Fruit fly (Drosophila melanogaster) whole organism, prepupa: ENCODE measurements around the gene CG5382.

Experiments used
- Blimp-1 ChIP-seq: fragments of 200-800 bp; sonication (Bioruptor generic); optimal IDR thresholded peaks from 3 replicates; lab custom pipeline; 2017; ENCODE audit warnings: missing biosample characterization, missing genetic modification characterization, mild to moderate bottlenecking, moderate library complexity, missing genetic modification reagents
- CG10631 ChIP-seq: fragments of 200-800 bp; sonication (Bioruptor generic); optimal IDR thresholded peaks from 2 replicates; lab custom pipeline; 2016; ENCODE audit warnings: missing biosample characterization, missing genetic modification characterization
- CG11294 ChIP-seq: fragments of 200-800 bp; sonication (Bioruptor generic); IDR thresholded peaks from 2 replicates; pipeline ENCODE4 v1.3.6; 2022; ENCODE audit warnings: missing biosample characterization, missing genetic modification characterization
- CG11762 ChIP-seq: fragments of 200-800 bp; sonication (Bioruptor generic); optimal IDR thresholded peaks from 3 replicates; lab custom pipeline; 2016; ENCODE audit warnings: missing biosample characterization, missing genetic modification characterization; ENCODE audit not compliant: insufficient read depth
- CG15336 ChIP-seq: fragments of 200-800 bp; sonication (Bioruptor generic); IDR thresholded peaks from 2 replicates; pipeline ENCODE4 v1.3.6; 2022; ENCODE audit warnings: missing biosample characterization, missing genetic modification characterization
- CG31627 ChIP-seq: fragments of 200-800 bp; sonication (Bioruptor generic); optimal IDR thresholded peaks from 3 replicates; lab custom pipeline; 2016; ENCODE audit warnings: missing biosample characterization, missing genetic modification characterization
- CG32006 ChIP-seq: fragments of 200-800 bp; sonication (Bioruptor generic); optimal IDR thresholded peaks from 3 replicates; lab custom pipeline; 2017; ENCODE audit warnings: missing biosample characterization, mild to moderate bottlenecking, missing genetic modification characterization
- CG3919 ChIP-seq: fragments of 200-800 bp; sonication (Bioruptor generic); optimal IDR thresholded peaks from 3 replicates; lab custom pipeline; 2016; ENCODE audit warnings: missing biosample characterization, missing genetic modification characterization
- CG4318 ChIP-seq: fragments of 200-800 bp; sonication (Bioruptor generic); optimal IDR thresholded peaks from 3 replicates; lab custom pipeline; 2017; ENCODE audit warnings: missing biosample characterization, mild to moderate bottlenecking, missing genetic modification characterization
- CG6163 ChIP-seq: fragments of 200-800 bp; sonication (Bioruptor generic); IDR thresholded peaks from 3 replicates; pipeline ENCODE4 v1.3.6; 2022; ENCODE audit warnings: missing biosample characterization, missing genetic modification characterization
- CG6276 ChIP-seq: fragments of 200-800 bp; sonication (Bioruptor generic); optimal IDR thresholded peaks from 2 replicates; lab custom pipeline; 2017; ENCODE audit warnings: missing biosample characterization, mild to moderate bottlenecking, missing genetic modification characterization
- CG8119 ChIP-seq: fragments of 200-800 bp; sonication (Bioruptor generic); IDR thresholded peaks from 3 replicates; pipeline ENCODE4 v1.3.6; 2022; ENCODE audit warnings: missing biosample characterization, missing genetic modification characterization
- Eip78C ChIP-seq: fragments of 200-800 bp; sonication (Bioruptor generic); peaks from one replicate; lab custom pipeline; 2016; ENCODE audit warnings: missing biosample characterization, missing genetic modification characterization
- Ets21C ChIP-seq: fragments of 200-800 bp; sonication (Bioruptor generic); optimal IDR thresholded peaks from 3 replicates; lab custom pipeline; 2016; ENCODE audit warnings: missing biosample characterization, missing genetic modification characterization
- Ets96B ChIP-seq: fragments of 200-800 bp; optimal IDR thresholded peaks from 2 replicates; lab custom pipeline; 2019; ENCODE audit warnings: missing biosample characterization, mild to moderate bottlenecking, missing genetic modification characterization, moderate library complexity
- Gug ChIP-seq: fragments of 200-800 bp; sonication (Bioruptor generic); IDR thresholded peaks from 2 replicates; pipeline ENCODE4 v1.3.6; 2022; ENCODE audit warnings: missing biosample characterization, missing genetic modification characterization
- Hr38 ChIP-seq: sonication (Bioruptor generic); optimal IDR thresholded peaks from 2 replicates; lab custom pipeline; 2016; ENCODE audit warnings: missing biosample characterization, missing genetic modification characterization
- Hr4 ChIP-seq: fragments of 200-800 bp; sonication (Bioruptor generic); optimal IDR thresholded peaks from 3 replicates; lab custom pipeline; 2016; ENCODE audit warnings: missing biosample characterization, missing genetic modification characterization
- Lpt ChIP-seq: fragments of 200-800 bp; sonication (Bioruptor generic); optimal IDR thresholded peaks from 3 replicates; lab custom pipeline; 2016; ENCODE audit warnings: missing biosample characterization, missing genetic modification characterization
- Sox14 ChIP-seq: fragments of 200-800 bp; sonication (Bioruptor generic); optimal IDR thresholded peaks from 3 replicates; lab custom pipeline; 2016; ENCODE audit warnings: missing biosample characterization, missing genetic modification characterization
- achi ChIP-seq: fragments of 200-800 bp; sonication (Bioruptor generic); optimal IDR thresholded peaks from 3 replicates; lab custom pipeline; 2016; ENCODE audit warnings: missing biosample characterization, missing genetic modification characterization
- acj6 ChIP-seq: fragments of 200-800 bp; sonication (Bioruptor generic); optimal IDR thresholded peaks from 3 replicates; lab custom pipeline; 2016; ENCODE audit warnings: missing biosample characterization, missing genetic modification characterization
- cyc ChIP-seq: fragments of 200-800 bp; sonication (Bioruptor generic); optimal IDR thresholded peaks from 3 replicates; lab custom pipeline; 2016; ENCODE audit warnings: missing biosample characterization, missing genetic modification characterization
- dsx ChIP-seq: fragments of 200-800 bp; optimal IDR thresholded peaks from 3 replicates; lab custom pipeline; 2019; ENCODE audit warnings: missing biosample characterization, mild to moderate bottlenecking, missing genetic modification characterization, moderate library complexity; ENCODE audit not compliant: poor library complexity, severe bottlenecking
- fkh ChIP-seq: fragments of 200-800 bp; sonication (Bioruptor generic); optimal IDR thresholded peaks from 3 replicates; lab custom pipeline; 2017; ENCODE audit warnings: missing biosample characterization, mild to moderate bottlenecking, missing genetic modification characterization, moderate library complexity
- pdm3 ChIP-seq: fragments of 200-800 bp; sonication (Bioruptor generic); optimal IDR thresholded peaks from 3 replicates; lab custom pipeline; 2016; ENCODE audit warnings: missing biosample characterization, missing genetic modification characterization
- salr ChIP-seq, 2 experiments: fragments of 200-800 bp; sonication (Bioruptor generic); optimal IDR thresholded peaks; 3 replicates each; lab custom pipeline; 2016 to 2018; ENCODE audit warnings: missing biosample characterization in 2 of 2, missing genetic modification characterization in 2 of 2, mild to moderate bottlenecking in 1 of 2
- spab ChIP-seq: fragments of 200-800 bp; sonication (Bioruptor generic); optimal IDR thresholded peaks from 2 replicates; lab custom pipeline; 2017; ENCODE audit warnings: missing biosample characterization, mild to moderate bottlenecking, missing genetic modification characterization, missing genetic modification reagents
- ss ChIP-seq, 2 experiments: fragments of 200-800 bp; sonication (Bioruptor generic); optimal IDR thresholded peaks; 2 replicates in 1 of 2; 3 replicates in 1 of 2; lab custom pipeline; 2017 to 2018; ENCODE audit warnings: mild to moderate bottlenecking in 2 of 2, missing biosample characterization in 2 of 2, missing genetic modification characterization in 2 of 2, moderate library complexity in 1 of 2
- svp ChIP-seq: fragments of 200-800 bp; sonication (Bioruptor generic); peaks from one replicate; lab custom pipeline; 2016; ENCODE audit warnings: missing biosample characterization, missing genetic modification characterization
- vri ChIP-seq: fragments of 200-800 bp; sonication (Bioruptor generic); optimal IDR thresholded peaks from 3 replicates; lab custom pipeline; 2016; ENCODE audit warnings: missing biosample characterization, mild to moderate bottlenecking, missing genetic modification characterization

The CG5382 gene

DNA sequence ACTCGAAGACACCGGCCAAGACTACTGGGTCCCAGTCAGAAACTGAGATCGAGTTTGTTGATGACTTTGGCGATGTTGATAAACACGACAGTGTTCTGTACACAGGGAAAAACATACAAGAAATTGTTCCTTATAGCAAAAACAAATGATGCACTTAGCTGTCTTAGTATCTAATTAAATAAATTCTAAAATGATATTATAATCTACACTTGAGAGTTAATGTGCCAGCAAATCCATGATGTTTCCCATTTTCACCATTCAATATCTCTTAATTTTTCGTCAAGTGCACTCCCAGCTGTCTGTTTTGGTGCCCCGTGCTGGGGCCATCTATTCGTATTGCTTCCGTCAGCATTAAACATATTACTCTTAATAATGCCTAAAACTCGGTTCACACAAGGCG, 34.5 kb upstream of the CG5382 start (continued):
- no peak for TF ChIP-seq spab
- no peak for TF ChIP-seq CG6276 (GFP tag; lab: Kevin White, UChicago)
- TF ChIP-seq CG15336 = peak; percentile 76
- peak; percentile 48 for TF ChIP-seq acj6 (GFP tag; lab: Kevin White, UChicago)
- TF ChIP-seq cyc = no peak
- peak; percentile 44 for TF ChIP-seq achi (GFP tag; lab: Kevin White, UChicago)
- peak; percentile 7 for TF ChIP-seq CG11762 (GFP tag; lab: Kevin White, UChicago)
- no peak for TF ChIP-seq Sox14
- peak; percentile 5 for TF ChIP-seq dsx (GFP tag; lab: Kevin White, UChicago)
- no peak for TF ChIP-seq CG31627 (GFP tag; lab: Kevin White, UChicago)
- TF ChIP-seq, all 60 proteins: peak for 18

DNA sequence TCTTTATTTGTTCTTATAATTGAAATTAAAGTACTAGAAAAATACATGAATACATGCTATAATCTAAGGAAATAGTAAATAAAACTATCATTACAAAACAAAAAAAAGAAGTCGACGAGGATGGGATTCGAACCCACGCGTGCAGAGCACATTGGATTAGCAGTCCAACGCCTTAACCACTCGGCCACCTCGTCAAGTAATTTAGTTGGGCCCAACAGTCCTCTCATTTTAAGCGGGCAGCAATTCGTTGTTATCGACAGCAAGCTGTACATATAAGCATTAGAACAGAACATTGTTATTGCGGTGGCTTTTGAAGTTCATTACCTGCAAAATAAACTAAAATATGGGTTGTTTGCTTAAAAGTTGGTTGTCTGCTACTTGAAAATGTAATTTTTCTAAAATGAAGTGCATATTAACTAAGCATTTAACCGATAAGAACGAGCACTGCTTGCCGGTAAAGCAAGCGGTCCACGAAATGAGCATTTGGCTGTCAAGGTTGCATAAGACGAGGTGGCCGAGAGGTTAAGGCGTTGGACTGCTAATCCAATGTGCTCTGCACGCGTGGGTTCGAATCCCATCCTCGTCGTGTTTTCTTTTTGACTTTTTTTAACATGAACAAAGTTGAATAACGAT, 31.4 kb upstream of the CG5382 start:
- TF ChIP-seq CG11294 (GFP tag; lab: Robert Waterston, UW) (no peak), Sox14 (no peak), Ets21C (GFP tag; lab: Kevin White, UChicago) (no peak), Blimp-1 (no peak), Hr38 (no peak), Eip78C (GFP tag; lab: Kevin White, UChicago) (peak; percentile 69), salr (GFP tag; optimal IDR thresholded peaks at IDR 0.05; lab: Kevin White, UChicago) (no peak), vri (GFP tag; lab: Kevin White, UChicago) (peak; percentile 93), ss (GFP tag; optimal IDR thresholded peaks at IDR 0.05; lab: Kevin White, UChicago) (no peak)

DNA sequence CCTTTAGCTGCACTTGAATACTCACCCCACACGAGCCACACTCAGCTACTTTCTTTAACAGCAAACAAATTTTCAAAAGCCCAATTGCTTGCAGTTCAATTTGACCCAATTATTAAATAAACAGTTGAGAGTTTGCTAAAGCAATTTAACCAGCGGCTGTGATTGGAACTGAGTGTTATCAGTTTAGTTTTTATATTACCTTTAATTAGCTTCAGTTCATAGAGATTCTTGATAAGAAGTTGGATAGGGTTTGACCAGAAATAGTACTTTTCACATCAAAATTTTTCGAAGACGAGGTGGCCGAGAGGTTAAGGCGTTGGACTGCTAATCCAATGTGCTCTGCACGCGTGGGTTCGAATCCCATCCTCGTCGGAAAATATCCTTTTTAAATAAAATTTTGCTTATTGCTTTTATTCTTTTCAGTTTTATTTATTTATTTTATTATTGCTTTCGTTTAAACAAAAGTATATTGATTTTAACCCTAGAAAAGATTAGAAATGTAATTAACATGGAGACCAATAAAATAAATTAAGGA, 30.5 kb upstream of the CG5382 start:
- TF ChIP-seq CG32006 (GFP tag; lab: Kevin White, UChicago) = no peak
- peak; percentile 18 for TF ChIP-seq fkh (GFP tag; lab: Kevin White, UChicago)

DNA sequence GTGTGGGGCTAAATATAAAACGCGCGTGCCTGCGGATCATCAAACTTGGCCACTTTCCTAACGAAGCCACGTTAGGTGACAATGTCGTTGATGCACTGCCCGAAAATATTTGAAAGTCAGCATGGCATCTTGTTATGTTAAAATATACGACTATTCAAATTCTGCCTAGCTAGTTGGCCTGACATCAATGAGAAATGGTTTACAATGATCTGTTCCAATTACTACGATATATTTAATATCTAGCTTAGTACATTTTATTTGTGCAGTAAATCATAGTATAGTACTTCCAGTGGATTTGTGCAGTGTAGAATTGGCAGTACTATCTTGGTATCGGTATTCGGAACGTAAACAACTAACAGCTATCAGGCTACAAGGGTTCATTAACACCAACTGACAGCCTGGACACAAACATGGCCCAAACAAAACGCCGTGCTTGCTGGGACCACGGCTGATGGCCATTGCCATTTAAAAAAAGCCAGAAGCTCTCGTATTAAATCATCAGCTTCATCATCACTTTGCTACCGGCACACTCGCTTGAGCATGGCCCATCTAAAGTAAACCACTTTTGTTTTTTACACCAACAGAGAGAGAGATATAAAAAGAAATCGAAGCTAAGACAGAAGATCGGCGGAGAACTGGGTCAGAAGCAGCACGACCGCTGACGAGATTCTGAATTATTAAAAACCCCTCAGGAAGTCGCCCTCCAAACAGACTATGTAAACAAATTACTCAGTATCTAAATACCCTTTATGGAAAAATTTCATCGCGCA, 29.8 kb upstream of the CG5382 start:
- peak; percentile 27 for TF ChIP-seq Blimp-1
- TF ChIP-seq Gug = peak; percentile 31; the same call in 1 of the 2 replicates
- TF ChIP-seq pdm3 (GFP tag; lab: Kevin White, UChicago) = peak; percentile 18
- TF ChIP-seq achi (GFP tag; lab: Kevin White, UChicago) = peak; percentile 14
- peak; percentile 19 for TF ChIP-seq CG3919 (GFP tag; lab: Kevin White, UChicago)
- 0 out of 3 replicates have a peak, but pooled peaks have one; percentile 24 for TF ChIP-seq CG6163 (GFP tag; lab: Robert Waterston, UW)
- TF ChIP-seq Hr4 (GFP tag; lab: Kevin White, UChicago) = peak; percentile 45
- peak; percentile 5 for TF ChIP-seq dsx (GFP tag; lab: Kevin White, UChicago)
- TF ChIP-seq Eip78C (GFP tag; lab: Kevin White, UChicago) = peak; percentile 73
- TF ChIP-seq CG32006 (GFP tag; lab: Kevin White, UChicago) = peak; percentile 58
- no peak for TF ChIP-seq CG31627 (GFP tag; lab: Kevin White, UChicago)
- TF ChIP-seq CG8119 = peak; percentile 41; the same call in 1 of the 3 replicates
- no peak for TF ChIP-seq svp (GFP tag; lab: Kevin White, UChicago)
- TF ChIP-seq Lpt (GFP tag; lab: Kevin White, UChicago) = peak; percentile 5
- TF ChIP-seq CG10631 (GFP tag; lab: Kevin White, UChicago) = no peak
- TF ChIP-seq CG15336 = 0 out of 2 replicates have a peak, but pooled peaks have one; percentile 15
- TF ChIP-seq Ets96B (tag; lab: Kevin White, UChicago) = no peak
- peak; percentile 27 for TF ChIP-seq CG4318 (GFP tag; lab: Kevin White, UChicago)
